Worm (Caenorhabditis elegans) whole organism, L2 larva: ENCODE results near the gene clec-139.

ENCODE experiments used
- C34F6.9 ChIP-seq: fragments of 150-350 bp; optimal IDR thresholded peaks from 2 replicates; lab custom pipeline; 2014; ENCODE audit warnings: missing biosample characterization, missing genetic modification characterization
- F13H6.1 ChIP-seq: sonication (generic microtip); optimal IDR thresholded peaks from 2 replicates; lab custom pipeline; 2016; ENCODE audit warnings: missing genetic modification characterization, missing compliant biosample characterization
- R02D3.7 ChIP-seq: fragments of 150-350 bp; optimal IDR thresholded peaks from 2 replicates; lab custom pipeline; 2014; ENCODE audit warnings: missing biosample characterization, missing genetic modification characterization
- Y55F3AM.14 ChIP-seq: fragments of 200-800 bp; sonication (Bioruptor generic); optimal IDR thresholded peaks from 2 replicates; lab custom pipeline; 2018; ENCODE audit warnings: mild to moderate bottlenecking, missing genetic modification characterization, missing compliant biosample characterization
- ZK546.5 ChIP-seq: sonication (generic microtip); optimal IDR thresholded peaks from 2 replicates; lab custom pipeline; 2017; ENCODE audit warnings: missing biosample characterization, missing genetic modification characterization
- alr-1 ChIP-seq: fragments of 150-350 bp; optimal IDR thresholded peaks from 2 replicates; lab custom pipeline; 2014; ENCODE audit warnings: missing biosample characterization, missing genetic modification characterization
- aly-2 ChIP-seq: fragments of 150-350 bp; optimal IDR thresholded peaks from 2 replicates; lab custom pipeline; 2014; ENCODE audit warnings: missing biosample characterization, missing genetic modification characterization
- ama-1 ChIP-seq: fragments of 150-350 bp; optimal IDR thresholded peaks from 2 replicates; lab custom pipeline; 2018; ENCODE audit warnings: inconsistent platforms
- blmp-1 ChIP-seq: sonication (generic microtip); optimal IDR thresholded peaks from 2 replicates; lab custom pipeline; 2017; ENCODE audit warnings: missing genetic modification characterization, mild to moderate bottlenecking, missing compliant biosample characterization, antibody characterized with exemption, moderate library complexity; ENCODE audit not compliant: insufficient read depth
- ceh-16 ChIP-seq: fragments of 150-350 bp; optimal IDR thresholded peaks from 2 replicates; lab custom pipeline; 2014; ENCODE audit warnings: missing biosample characterization, missing genetic modification characterization
- ceh-82 ChIP-seq: fragments of 150-350 bp; optimal IDR thresholded peaks from 2 replicates; lab custom pipeline; 2014; ENCODE audit warnings: missing biosample characterization, missing genetic modification characterization
- crh-2 ChIP-seq: sonication (generic microtip); optimal IDR thresholded peaks from 2 replicates; lab custom pipeline; 2017; ENCODE audit warnings: missing biosample characterization, missing genetic modification characterization
- dmd-4 ChIP-seq: sonication (generic microtip); optimal IDR thresholded peaks from 2 replicates; lab custom pipeline; 2017; ENCODE audit warnings: missing biosample characterization, missing genetic modification characterization
- egl-27 ChIP-seq: sonication (generic microtip); optimal IDR thresholded peaks from 3 replicates; lab custom pipeline; 2017; ENCODE audit warnings: missing biosample characterization, missing genetic modification reagents, missing genetic modification characterization
- elt-1 ChIP-seq: fragments of 150-350 bp; optimal IDR thresholded peaks from 2 replicates; lab custom pipeline; 2014; ENCODE audit warnings: missing biosample characterization, missing genetic modification characterization
- elt-3 ChIP-seq: sonication (generic microtip); optimal IDR thresholded peaks from 2 replicates; lab custom pipeline; 2017; ENCODE audit warnings: missing biosample characterization, missing genetic modification characterization
- fos-1 ChIP-seq: fragments of 150-350 bp; optimal IDR thresholded peaks from 2 replicates; lab custom pipeline; 2014; ENCODE audit warnings: missing biosample characterization, missing genetic modification characterization
- lin-13 ChIP-seq: fragments of 150-350 bp; optimal IDR thresholded peaks from 2 replicates; lab custom pipeline; 2014; ENCODE audit warnings: missing biosample characterization, missing genetic modification reagents, missing genetic modification characterization
- lin-39 ChIP-seq: fragments of 150-350 bp; optimal IDR thresholded peaks from 2 replicates; lab custom pipeline; 2014; ENCODE audit warnings: missing biosample characterization, missing genetic modification reagents, missing genetic modification characterization
- mab-5 ChIP-seq: fragments of 150-350 bp; optimal IDR thresholded peaks from 2 replicates; lab custom pipeline; 2014; ENCODE audit warnings: missing biosample characterization, missing genetic modification characterization
- mdl-1 ChIP-seq, 2 experiments: fragments of 150-350 bp in 1 of 2; sonication (generic microtip) in 1 of 2; optimal IDR thresholded peaks; 2 replicates each; lab custom pipeline; 2017; ENCODE audit warnings: missing biosample characterization in 2 of 2, missing genetic modification characterization in 2 of 2
- nhr-25 ChIP-seq: fragments of 150-350 bp; sonication (generic microtip); optimal IDR thresholded peaks from 3 replicates; lab custom pipeline; 2014; ENCODE audit warnings: missing biosample characterization, missing genetic modification characterization
- nhr-6 ChIP-seq: fragments of 150-350 bp; optimal IDR thresholded peaks from 2 replicates; lab custom pipeline; 2014; ENCODE audit warnings: missing biosample characterization, missing genetic modification characterization
- nhr-77 ChIP-seq: fragments of 150-350 bp; optimal IDR thresholded peaks from 2 replicates; lab custom pipeline; 2014; ENCODE audit warnings: missing biosample characterization, missing genetic modification characterization
- peb-1 ChIP-seq: fragments of 150-350 bp; optimal IDR thresholded peaks from 2 replicates; lab custom pipeline; 2014; ENCODE audit warnings: missing biosample characterization, missing genetic modification characterization
- sem-4 ChIP-seq: fragments of 150-350 bp; optimal IDR thresholded peaks from 2 replicates; lab custom pipeline; 2014; ENCODE audit warnings: missing biosample characterization, missing genetic modification reagents, missing genetic modification characterization
- skn-1 ChIP-seq: sonication (generic microtip); optimal IDR thresholded peaks from 2 replicates; lab custom pipeline; 2017; ENCODE audit warnings: missing biosample characterization, missing genetic modification characterization
- sma-3 ChIP-seq: sonication (generic microtip); optimal IDR thresholded peaks from 2 replicates; lab custom pipeline; 2016; ENCODE audit warnings: missing genetic modification reagents, missing genetic modification characterization, missing compliant biosample characterization
- sma-9 ChIP-seq, 2 experiments: fragments of 150-350 bp in 1 of 2; sonication (generic microtip) in 1 of 2; optimal IDR thresholded peaks; 2 replicates each; lab custom pipeline; 2014 to 2016; ENCODE audit warnings: missing genetic modification characterization in 2 of 2, mild to moderate bottlenecking in 1 of 2, missing biosample characterization in 1 of 2, missing compliant biosample characterization in 1 of 2, missing genetic modification reagents in 1 of 2, moderate library complexity in 1 of 2
- snpc-4 ChIP-seq: fragments of 150-350 bp; optimal IDR thresholded peaks from 2 replicates; lab custom pipeline; 2014; ENCODE audit warnings: missing biosample characterization, missing genetic modification characterization
- unc-39 ChIP-seq: fragments of 150-350 bp; optimal IDR thresholded peaks from 2 replicates; lab custom pipeline; 2014; ENCODE audit warnings: missing biosample characterization, missing genetic modification characterization
- unc-62 ChIP-seq: fragments of 150-350 bp; optimal IDR thresholded peaks from 2 replicates; lab custom pipeline; 2014; ENCODE audit warnings: missing biosample characterization, missing genetic modification reagents, missing genetic modification characterization
- zag-1 ChIP-seq: fragments of 150-350 bp; optimal IDR thresholded peaks from 2 replicates; lab custom pipeline; 2014; ENCODE audit warnings: missing biosample characterization, missing genetic modification characterization
- ztf-11 ChIP-seq: sonication (generic microtip); optimal IDR thresholded peaks from 2 replicates; lab custom pipeline; 2017; ENCODE audit warnings: missing biosample characterization, missing genetic modification characterization

The clec-139 gene

DNA sequence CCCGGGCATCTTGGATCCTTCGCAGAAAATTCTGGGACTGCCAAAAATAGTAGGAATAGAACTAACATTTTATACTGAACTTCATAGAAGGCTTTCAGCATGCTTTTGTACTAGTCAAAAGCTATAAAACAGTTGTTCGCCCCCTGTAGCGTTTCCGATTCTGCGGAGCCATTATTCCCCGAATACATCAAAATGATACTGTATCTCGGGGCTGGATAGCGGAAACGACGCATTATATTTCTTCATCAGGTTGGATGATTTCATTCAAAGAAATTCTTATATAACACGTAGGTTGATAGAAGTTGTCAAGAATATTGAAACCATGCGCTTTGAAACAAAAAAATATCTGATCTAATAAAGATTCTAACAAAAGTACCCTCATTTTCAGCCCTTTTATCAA lies 3.6 kb downstream of the clec-139 start, which contains the start of gene clec-137:
Gene clec-137 (minus strand): TSS at position 101 of the 400 bp plus-strand sequence.
- TF ChIP-seq elt-3 (no peak), unc-62 (GFP tag; lab: Kevin White, UChicago) (no peak), dmd-4 (no peak), ama-1 (lab: Kevin White, UChicago) (no peak), Y55F3AM.14 (no peak), nhr-6 (tag; lab: Kevin White, UChicago) (no peak), mdl-1 (tag; optimal IDR thresholded peaks at IDR 0.05; lab: Kevin White, UChicago) (no peak), aly-2 (tag; lab: Kevin White, UChicago) (no peak), lin-13 (GFP tag; lab: Kevin White, UChicago) (no peak), zag-1 (no peak), elt-1 (tag; lab: Kevin White, UChicago) (no peak), R02D3.7 (tag; lab: Kevin White, UChicago) (no peak), unc-39 (tag; lab: Kevin White, UChicago) (no peak), ztf-11 (tag; lab: Kevin White, UChicago) (no peak)

DNA sequence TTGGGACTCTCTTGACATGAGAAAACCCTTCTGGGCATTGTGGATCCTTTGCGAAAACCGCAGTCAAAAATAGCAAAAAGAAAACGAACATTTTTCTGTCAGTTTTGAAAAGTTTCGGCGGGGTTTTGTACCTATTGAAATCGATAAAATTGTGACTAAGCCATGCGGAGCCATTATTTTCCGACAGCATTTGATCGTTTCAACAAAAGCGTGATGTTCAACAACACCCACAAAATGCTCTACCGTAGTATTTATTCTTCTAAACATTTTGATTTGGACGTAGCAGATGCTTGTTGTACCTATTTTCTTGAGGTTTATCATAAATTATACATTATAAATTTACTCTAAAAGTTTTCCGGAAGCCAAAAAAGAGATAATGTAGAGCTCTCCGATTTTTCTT lies 5.1 kb downstream of the clec-139 start, which contains the start of gene clec-136:
Gene clec-136 (minus strand): TSS at position 101 of the 400 bp plus-strand sequence.
- TF ChIP-seq ama-1 (lab: Kevin White, UChicago) (no peak), sem-4 (tag; lab: Kevin White, UChicago) (no peak), sma-9 (GFP tag; optimal IDR thresholded peaks at IDR 0.05; lab: Kevin White, UChicago) (no peak), sma-9 (tag; optimal IDR thresholded peaks at IDR 0.05; lab: Kevin White, UChicago) (no peak), alr-1 (tag; lab: Kevin White, UChicago) (no peak), ZK546.5 (tag; lab: Kevin White, UChicago) (no peak), ceh-16 (tag; lab: Kevin White, UChicago) (no peak), snpc-4 (tag; lab: Kevin White, UChicago) (no peak), Y55F3AM.14 (no peak), unc-39 (tag; lab: Kevin White, UChicago) (no peak), nhr-25 (tag; lab: Kevin White, UChicago) (no peak)

DNA sequence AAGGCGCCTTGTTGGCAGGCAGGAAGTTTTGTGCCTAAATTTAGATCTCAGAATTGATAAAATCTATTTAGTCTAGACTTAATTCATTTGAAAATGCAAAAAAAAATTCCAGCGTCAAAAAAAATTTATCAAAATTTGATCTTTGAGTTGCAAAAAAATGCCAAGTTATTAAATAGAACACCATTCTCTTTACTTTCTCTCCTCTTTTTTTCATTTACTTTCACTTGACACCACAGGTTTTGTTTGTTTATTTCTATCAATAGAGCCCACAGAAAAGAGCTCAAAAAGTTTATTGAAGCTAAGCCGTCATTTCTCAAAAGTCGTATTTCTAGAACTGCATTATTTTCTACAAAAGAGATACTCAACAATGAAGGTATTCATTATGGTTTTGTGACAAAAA lies 8.9 kb downstream of the clec-139 start, which contains the start of gene pqn-35:
Gene pqn-35 (plus strand): TSS at position 301 of the 400 bp plus-strand sequence.
- TF ChIP-seq sma-3 (GFP tag; lab: Kevin White, UChicago): no peak

DNA sequence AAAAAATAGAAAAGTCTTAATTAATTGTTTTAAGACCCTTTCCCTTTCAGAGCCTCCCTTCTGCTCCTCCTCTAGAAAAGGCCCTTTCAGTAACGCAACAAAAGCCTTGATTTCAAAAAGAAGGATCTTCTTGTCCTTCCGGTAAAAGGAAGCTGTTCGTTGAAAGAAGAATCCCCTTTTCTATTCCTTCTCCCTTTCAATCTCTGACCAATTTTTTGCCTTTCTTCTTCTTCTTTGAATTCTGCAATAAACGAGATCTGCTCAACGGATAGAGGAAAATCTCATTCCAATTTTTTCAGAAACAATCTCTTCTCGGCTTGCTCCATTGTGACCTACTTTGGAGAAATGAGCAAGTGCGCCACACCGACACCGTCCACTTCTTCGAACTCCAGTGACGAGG lies 13.5 kb downstream of the clec-139 start, which contains the start of gene F35D11.3:
Gene F35D11.3 (plus strand): TSS at position 300 of the 400 bp plus-strand sequence.
- TF ChIP-seq elt-3 (no peak), ceh-82 (tag; lab: Kevin White, UChicago) (no peak), elt-1 (tag; lab: Kevin White, UChicago) (no peak), mab-5 (tag; lab: Kevin White, UChicago) (no peak), sem-4 (tag; lab: Kevin White, UChicago) (no peak), ama-1 (lab: Kevin White, UChicago) (no peak), nhr-25 (tag; lab: Kevin White, UChicago) (no peak), peb-1 (tag; lab: Kevin White, UChicago) (no peak), sma-3 (GFP tag; lab: Kevin White, UChicago) (no peak), ZK546.5 (tag; lab: Kevin White, UChicago) (no peak), ceh-16 (tag; lab: Kevin White, UChicago) (no peak), nhr-77 (tag; lab: Kevin White, UChicago) (no peak), skn-1 (no peak), alr-1 (tag; lab: Kevin White, UChicago) (no peak), blmp-1 (tag; lab: Kevin White, UChicago) (no peak), crh-2 (tag; lab: Kevin White, UChicago) (no peak), egl-27 (no peak), lin-39 (tag; lab: Kevin White, UChicago) (no peak)

DNA sequence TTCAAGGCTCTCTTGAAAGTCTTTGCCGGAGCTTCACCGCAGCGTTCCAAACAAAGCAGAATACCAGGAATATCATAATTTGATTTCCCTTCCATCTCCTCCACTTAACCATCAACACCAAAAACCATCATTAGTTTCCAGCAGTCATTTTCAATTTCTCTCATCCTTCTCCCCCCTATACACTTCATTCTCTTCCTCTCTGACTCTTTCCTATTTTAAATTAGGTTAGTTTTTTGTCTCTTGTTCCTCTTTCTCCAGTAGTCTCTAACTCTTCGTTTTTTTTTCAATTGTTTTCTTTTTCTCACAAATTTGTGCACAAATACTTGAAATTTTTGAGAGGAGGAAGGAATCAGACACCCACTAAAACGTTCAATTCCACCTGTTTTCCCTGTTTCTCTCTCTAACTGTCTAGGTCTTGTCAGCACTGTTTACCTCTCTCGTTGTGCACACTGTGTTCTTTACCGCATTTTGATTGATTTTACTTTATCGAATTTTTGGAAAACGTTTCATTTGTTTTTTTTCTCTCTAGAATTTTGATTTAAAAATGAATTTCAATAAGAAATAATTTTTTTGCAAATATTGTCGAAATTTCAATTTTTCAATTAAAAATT lies 14.8 kb downstream of the clec-139 start:
- TF ChIP-seq ceh-16 (tag; lab: Kevin White, UChicago): no peak
- TF ChIP-seq fos-1 (tag; lab: Kevin White, UChicago): peak; percentile 26
- no peak for TF ChIP-seq F13H6.1 (tag; lab: Kevin White, UChicago)
- peak; percentile 23 for TF ChIP-seq crh-2 (tag; lab: Kevin White, UChicago)
- TF ChIP-seq C34F6.9 (tag; lab: Kevin White, UChicago): peak; percentile 32
- TF ChIP-seq, all 48 proteins: peak for 3
